Fruit fly (Drosophila melanogaster) whole organism, larva: Measurements from ENCODE around the gene CG12567.

ENCODE experiments used
- noc ChIP-seq: fragments of 200-800 bp; sonication (Bioruptor generic); optimal IDR thresholded peaks from 3 replicates; lab custom pipeline; 2019; ENCODE audit warnings: missing biosample characterization, mild to moderate bottlenecking, missing genetic modification characterization, moderate library complexity

CG12567 gene

dm6 chr2L:23174282-23174914 is at the start of gene CG12567:
CG12567 (minus strand) TSS chr2L:23174484.
- no peak for TF ChIP-seq noc (tag; lab: Kevin White, UChicago)

dm6 chr2L:23176008-23176645 is 1.8 kb upstream of the CG12567 start:
- TF ChIP-seq noc (tag; lab: Kevin White, UChicago), result no peak
